Worm (Caenorhabditis elegans): ENCODE results near the gene T20D3.6.

DNA sequence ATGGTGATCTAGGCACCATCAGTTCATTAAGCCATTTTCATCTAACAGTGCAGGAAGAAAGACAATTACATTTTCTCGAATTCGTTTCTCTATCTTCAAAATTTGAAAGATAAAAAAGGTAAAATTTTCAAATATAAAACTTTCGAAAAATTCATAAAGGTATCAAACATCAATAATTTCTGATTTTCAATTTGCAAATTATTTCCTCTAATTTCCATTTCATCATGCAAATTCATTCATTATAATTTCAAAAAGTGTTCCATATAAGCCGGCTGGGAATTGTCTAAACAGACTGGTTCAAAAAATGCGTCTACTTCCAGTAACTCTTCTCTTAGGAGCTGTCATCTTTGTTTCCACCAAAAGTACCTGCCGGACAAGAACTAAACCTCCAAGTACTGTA lies 11.4 kb downstream of the T20D3.6 start, which contains the start of gene clec-183:
- TF ChIP-seq nhr-237 (tag; optimal IDR thresholded peaks at IDR 0.05) = no peak
- TF ChIP-seq ztf-11 (tag; optimal IDR thresholded peaks at IDR 0.05) = no peak
- TF ChIP-seq snpc-4 (tag; optimal IDR thresholded peaks at IDR 0.05) = no peak
- no peak for TF ChIP-seq elt-1 (tag; optimal IDR thresholded peaks at IDR 0.05; ENCODE audit: borderline replicate concordance, insufficient read depth)
- no peak for TF ChIP-seq unc-39 (tag; optimal IDR thresholded peaks at IDR 0.05)
- TF ChIP-seq flh-1 (GFP tag; optimal IDR thresholded peaks at IDR 0.05) = no peak
- no peak for TF ChIP-seq hlh-1 (tag; optimal IDR thresholded peaks at IDR 0.05)

Measured in whole organism, mixed stage, embryonic.